Fruit fly (Drosophila melanogaster) whole organism, embryonic: ENCODE data around the gene Nos.

Experiments
- CG10147 ChIP-seq: fragments of 200-800 bp; sonication (Bioruptor generic); optimal IDR thresholded peaks from 2 replicates; lab custom pipeline; 2019; ENCODE audit warnings: missing biosample characterization, mild to moderate bottlenecking, missing genetic modification characterization, moderate library complexity
- CG10543 ChIP-seq: fragments of 200-800 bp; sonication (Bioruptor generic); optimal IDR thresholded peaks from 3 replicates; lab custom pipeline; 2017; ENCODE audit warnings: missing biosample characterization, mild to moderate bottlenecking, missing genetic modification characterization, moderate library complexity
- CG11504 ChIP-seq: fragments of 200-800 bp; sonication (Bioruptor generic); optimal IDR thresholded peaks from 3 replicates; lab custom pipeline; 2019; ENCODE audit warnings: missing biosample characterization, mild to moderate bottlenecking, missing genetic modification characterization, moderate library complexity
- CG12391 ChIP-seq: fragments of 200-800 bp; sonication (Bioruptor generic); optimal IDR thresholded peaks from 3 replicates; lab custom pipeline; 2018; ENCODE audit warnings: missing biosample characterization, mild to moderate bottlenecking, missing genetic modification characterization, moderate library complexity
- CG14014 ChIP-seq: fragments of 200-800 bp; sonication (Bioruptor generic); IDR thresholded peaks from 2 replicates; pipeline ENCODE4 v1.3.6; 2022; ENCODE audit warnings: missing biosample characterization, missing genetic modification characterization
- CG14050 ChIP-seq: fragments of 200-800 bp; sonication (Bioruptor generic); IDR thresholded peaks from 3 replicates; pipeline ENCODE4 v1.3.6; 2022; ENCODE audit warnings: missing biosample characterization, missing genetic modification characterization
- CG17359 ChIP-seq: fragments of 200-800 bp; sonication (Bioruptor generic); optimal IDR thresholded peaks from 3 replicates; lab custom pipeline; 2018; ENCODE audit warnings: missing biosample characterization, mild to moderate bottlenecking, missing genetic modification characterization, moderate library complexity
- CG17612 ChIP-seq: fragments of 200-800 bp; sonication (Bioruptor generic); IDR thresholded peaks from 2 replicates; pipeline ENCODE4 v1.3.6; 2022; ENCODE audit warnings: missing biosample characterization, missing genetic modification characterization
- CG1792 ChIP-seq: fragments of 200-800 bp; sonication (Bioruptor generic); optimal IDR thresholded peaks from 2 replicates; lab custom pipeline; 2016; ENCODE audit warnings: missing biosample characterization, missing genetic modification characterization
- CG18764 ChIP-seq: fragments of 200-800 bp; sonication (Bioruptor generic); optimal IDR thresholded peaks from 3 replicates; lab custom pipeline; 2016; ENCODE audit warnings: missing biosample characterization, missing genetic modification characterization
- CG31224 ChIP-seq: fragments of 200-800 bp; sonication (Bioruptor generic); IDR thresholded peaks from 2 replicates; pipeline ENCODE4 v1.3.6; 2022; ENCODE audit warnings: missing biosample characterization, missing genetic modification characterization
- CG4360 ChIP-seq: fragments of 200-800 bp; sonication (Bioruptor generic); IDR thresholded peaks from 2 replicates; pipeline ENCODE4 v1.3.6; 2022; ENCODE audit warnings: missing biosample characterization, missing genetic modification characterization
- CG4617 ChIP-seq: fragments of 200-800 bp; sonication (Bioruptor generic); optimal IDR thresholded peaks from 3 replicates; lab custom pipeline; 2016; ENCODE audit warnings: missing biosample characterization, missing genetic modification characterization, borderline replicate concordance
- CG5180 ChIP-seq: fragments of 200-800 bp; sonication (Bioruptor generic); optimal IDR thresholded peaks from 3 replicates; lab custom pipeline; 2017; ENCODE audit warnings: missing biosample characterization, missing genetic modification characterization, mild to moderate bottlenecking, moderate library complexity, missing genetic modification reagents
- CG8290 ChIP-seq, 3 experiments: fragments of 200-800 bp; sonication (Bioruptor generic); optimal IDR thresholded peaks; 2 replicates each; lab custom pipeline; 2016 to 2019; ENCODE audit warnings: missing biosample characterization in 3 of 3, missing genetic modification characterization in 3 of 3, mild to moderate bottlenecking in 2 of 3, moderate library complexity in 1 of 3
- CG9932 ChIP-seq: fragments of 200-800 bp; sonication (Bioruptor generic); IDR thresholded peaks from 2 replicates; pipeline ENCODE4 v1.3.6; 2022; ENCODE audit warnings: missing biosample characterization, missing genetic modification characterization
- Ets65A ChIP-seq: fragments of 200-800 bp; sonication (Bioruptor generic); peaks from one replicate; lab custom pipeline; 2016; ENCODE audit warnings: missing biosample characterization, missing genetic modification characterization
- Fer1 ChIP-seq: fragments of 200-800 bp; sonication (Bioruptor generic); optimal IDR thresholded peaks from 2 replicates; lab custom pipeline; 2017; ENCODE audit warnings: missing biosample characterization, mild to moderate bottlenecking, missing genetic modification characterization
- Gug ChIP-seq: fragments of 200-800 bp; sonication (Bioruptor generic); IDR thresholded peaks from 4 replicates; pipeline ENCODE4 v1.3.6; 2022; ENCODE audit warnings: missing biosample characterization, missing genetic modification characterization
- HmgZ ChIP-seq: fragments of 200-800 bp; sonication (Bioruptor generic); optimal IDR thresholded peaks from 2 replicates; lab custom pipeline; 2018; ENCODE audit warnings: missing biosample characterization, mild to moderate bottlenecking, missing genetic modification characterization
- Hmr ChIP-seq: fragments of 200-800 bp; sonication (Bioruptor generic); optimal IDR thresholded peaks from 3 replicates; lab custom pipeline; 2017; ENCODE audit warnings: mild to moderate bottlenecking, missing biosample characterization, missing genetic modification reagents, missing genetic modification characterization
- Hsf ChIP-seq: fragments of 200-800 bp; sonication (Bioruptor generic); optimal IDR thresholded peaks from 3 replicates; lab custom pipeline; 2016; ENCODE audit warnings: missing biosample characterization, missing genetic modification characterization
- Lhr ChIP-seq: fragments of 200-800 bp; sonication (Bioruptor generic); optimal IDR thresholded peaks from 3 replicates; lab custom pipeline; 2017; ENCODE audit warnings: mild to moderate bottlenecking, missing biosample characterization, missing genetic modification reagents, missing genetic modification characterization
- Meics ChIP-seq: fragments of 200-800 bp; sonication (Bioruptor generic); optimal IDR thresholded peaks from 2 replicates; lab custom pipeline; 2017; ENCODE audit warnings: missing biosample characterization, mild to moderate bottlenecking, missing genetic modification characterization
- Mrtf ChIP-seq: fragments of 200-800 bp; sonication (Bioruptor generic); IDR thresholded peaks from 3 replicates; pipeline ENCODE4 v1.3.6; 2022; ENCODE audit warnings: missing biosample characterization, missing genetic modification characterization
- Myb ChIP-seq: fragments of 200-800 bp; sonication (Bioruptor generic); optimal IDR thresholded peaks from 2 replicates; lab custom pipeline; 2016; ENCODE audit warnings: missing biosample characterization, missing genetic modification characterization
- Spps ChIP-seq: fragments of 200-800 bp; sonication (Bioruptor generic); optimal IDR thresholded peaks from 2 replicates; lab custom pipeline; 2018; ENCODE audit warnings: missing biosample characterization, mild to moderate bottlenecking, missing genetic modification characterization
- Sry-δ ChIP-seq: fragments of 200-800 bp; sonication (Bioruptor generic); optimal IDR thresholded peaks from 2 replicates; lab custom pipeline; 2016; ENCODE audit warnings: missing biosample characterization, missing genetic modification characterization
- cg ChIP-seq: fragments of 200-800 bp; sonication (Bioruptor generic); optimal IDR thresholded peaks from 3 replicates; lab custom pipeline; 2019; ENCODE audit warnings: missing biosample characterization, mild to moderate bottlenecking, missing genetic modification characterization, moderate library complexity
- ci ChIP-seq: fragments of 200-800 bp; sonication (Bioruptor generic); IDR thresholded peaks from 3 replicates; pipeline ENCODE4 v1.3.6; 2022; ENCODE audit warnings: missing biosample characterization, missing genetic modification characterization
- dan ChIP-seq: fragments of 200-800 bp; sonication (Bioruptor generic); IDR thresholded peaks from 2 replicates; pipeline ENCODE4 v1.3.6; 2022; ENCODE audit warnings: missing biosample characterization, missing genetic modification characterization
- danr ChIP-seq: fragments of 200-800 bp; sonication (Bioruptor generic); IDR thresholded peaks from 2 replicates; pipeline ENCODE4 v1.3.6; 2022; ENCODE audit warnings: missing biosample characterization, missing genetic modification characterization
- en ChIP-seq: fragments of 200-800 bp; sonication (Bioruptor generic); optimal IDR thresholded peaks from 2 replicates; lab custom pipeline; 2016; ENCODE audit warnings: missing biosample characterization, missing genetic modification characterization
- hbn ChIP-seq: fragments of 200-800 bp; sonication (Bioruptor generic); IDR thresholded peaks from 2 replicates; pipeline ENCODE4 v1.3.6; 2022; ENCODE audit warnings: missing biosample characterization, missing genetic modification characterization; ENCODE audit not compliant: partially characterized antibody
- jumu ChIP-seq: fragments of 200-800 bp; sonication (Bioruptor generic); optimal IDR thresholded peaks from 3 replicates; lab custom pipeline; 2016; ENCODE audit warnings: missing biosample characterization, missing genetic modification characterization
- lbe ChIP-seq: fragments of 200-800 bp; sonication (Bioruptor generic); optimal IDR thresholded peaks from 2 replicates; lab custom pipeline; 2016; ENCODE audit warnings: missing biosample characterization, mild to moderate bottlenecking, missing genetic modification characterization
- lola ChIP-seq, 3 experiments: fragments of >200 bp in 2 of 3; fragments of 200-800 bp in 1 of 3; sonication (Bioruptor generic) in 1 of 3; optimal IDR thresholded peaks; 2 replicates each; lab custom pipeline; 2017 to 2019; ENCODE audit warnings: missing biosample characterization in 3 of 3, missing genetic modification characterization in 3 of 3, mild to moderate bottlenecking in 1 of 3, moderate library complexity in 1 of 3
- pan ChIP-seq, 4 experiments: fragments of >200 bp in 3 of 4; fragments of 200-800 bp in 1 of 4; sonication (Bioruptor generic) in 1 of 4; optimal IDR thresholded peaks in 3 of 4; IDR thresholded peaks in 1 of 4; 2 replicates each; pipeline versions ENCODE4 v1.3.6 to Lab custom; 2017 to 2022; ENCODE audit warnings: missing biosample characterization in 2 of 4, missing genetic modification characterization in 2 of 4, mixed read lengths in 1 of 4
- scrt ChIP-seq: fragments of 200-800 bp; sonication (Bioruptor generic); optimal IDR thresholded peaks from 2 replicates; lab custom pipeline; 2018; ENCODE audit warnings: missing biosample characterization, mild to moderate bottlenecking, missing genetic modification characterization, moderate library complexity
- sd ChIP-seq: fragments of 200-800 bp; sonication (Bioruptor generic); optimal IDR thresholded peaks from 3 replicates; lab custom pipeline; 2018; ENCODE audit warnings: missing biosample characterization, mild to moderate bottlenecking, missing genetic modification characterization, moderate library complexity
- stwl ChIP-seq: fragments of 200-800 bp; sonication (Bioruptor generic); optimal IDR thresholded peaks from 3 replicates; lab custom pipeline; 2018; ENCODE audit warnings: missing biosample characterization, mild to moderate bottlenecking, missing genetic modification characterization, moderate library complexity
- tin ChIP-seq: fragments of 200-800 bp; sonication (Bioruptor generic); optimal IDR thresholded peaks from 3 replicates; lab custom pipeline; 2016; ENCODE audit warnings: missing biosample characterization, missing genetic modification characterization
- tll ChIP-seq, 2 experiments: fragments of 200-800 bp in 1 of 2; fragments of >200 bp in 1 of 2; sonication (Bioruptor generic) in 1 of 2; optimal IDR thresholded peaks; 2 replicates each; lab custom pipeline; 2017 to 2019; ENCODE audit warnings: missing biosample characterization in 2 of 2, missing genetic modification characterization in 2 of 2, mild to moderate bottlenecking in 1 of 2, moderate library complexity in 1 of 2
- vvl ChIP-seq: fragments of 200-800 bp; sonication (Bioruptor generic); IDR thresholded peaks from 2 replicates; pipeline ENCODE4 v1.3.6; 2022; ENCODE audit warnings: missing biosample characterization, missing genetic modification characterization
- z ChIP-seq: fragments of 200-800 bp; sonication (Bioruptor generic); IDR thresholded peaks from 3 replicates; pipeline ENCODE4 v1.3.6; 2022; ENCODE audit warnings: missing biosample characterization, missing genetic modification characterization
- zfh2 ChIP-seq: fragments of 200-800 bp; sonication (Bioruptor generic); optimal IDR thresholded peaks from 2 replicates; lab custom pipeline; 2016; ENCODE audit warnings: missing biosample characterization, missing genetic modification characterization

Nos gene

dm6 chr2L:10842326-10842725 is 5.0 kb upstream of the Nos start, which contains the start of gene CG6700 (continued):
- peak; percentile 95 for TF ChIP-seq sd
- TF ChIP-seq CG17612 (GFP tag; lab: Robert Waterston, UW) = no peak
- TF ChIP-seq Sry-δ (GFP tag; lab: Kevin White, UChicago) = peak; percentile 33
- TF ChIP-seq scrt (GFP tag; lab: Kevin White, UChicago) = peak; percentile 21
- TF ChIP-seq CG10147 (GFP tag; lab: Kevin White, UChicago) = no peak
- peak; percentile 88 for TF ChIP-seq cg (GFP tag; lab: Kevin White, UChicago)
- no peak for TF ChIP-seq lbe
- no peak for TF ChIP-seq tin
- TF ChIP-seq HmgZ (tag; lab: Kevin White, UChicago) = peak; percentile 30
- TF ChIP-seq danr (GFP tag; lab: Robert Waterston, UW) = no peak
- no peak for TF ChIP-seq pan (optimal IDR thresholded peaks at IDR 0.05; lab: Kevin White, UChicago)
- TF ChIP-seq pan (GFP tag; optimal IDR thresholded peaks at IDR 0.05 in 1 of 2, IDR thresholded peaks at IDR 0.05 in 1 of 2) = no peak
- TF ChIP-seq CG4617 (GFP tag; lab: Kevin White, UChicago) = peak; percentile 69
- no peak for TF ChIP-seq Gug
- no peak for TF ChIP-seq en (GFP tag; lab: Kevin White, UChicago)
- no peak for TF ChIP-seq ci (GFP tag; lab: Robert Waterston, UW)
- TF ChIP-seq Myb (GFP tag; lab: Kevin White, UChicago) = peak; percentile 11

- TF ChIP-seq CG4360 (GFP tag; lab: Robert Waterston, UW) = peak; percentile 93
- TF ChIP-seq jumu (GFP tag; lab: Kevin White, UChicago) = no peak
These were observed 4.3 kb upstream of the Nos start for dm6 chr2L:10841619-10842018.

dm6 chr2L:10831590-10831989 is 5.7 kb downstream of the Nos start:
- TF ChIP-seq Hsf (GFP tag; lab: Kevin White, UChicago) (no peak), Ets65A (peak; percentile 79), stwl (tag; lab: Kevin White, UChicago) (no peak)

- TF ChIP-seq CG11504 (no peak), tll (GFP tag; optimal IDR thresholded peaks at IDR 0.05; lab: Kevin White, UChicago) (no peak), Spps (tag; lab: Kevin White, UChicago) (no peak), z (no peak), CG14014 (no peak), CG31224 (no peak), CG5180 (GFP tag; lab: Kevin White, UChicago) (peak; percentile 38), CG9932 (no peak), CG1792 (no peak), vvl (0 out of 2 replicates have a peak, but pooled peaks have one; percentile 36), CG17359 (no peak), Fer1 (GFP tag; lab: Kevin White, UChicago) (no peak), Meics (GFP tag; lab: Kevin White, UChicago) (peak; percentile 49), Mrtf (GFP tag; lab: Robert Waterston, UW) (no peak), CG8290 (GFP tag; optimal IDR thresholded peaks at IDR 0.05; lab: Kevin White, UChicago) (no peak), CG8290 (tag; optimal IDR thresholded peaks at IDR 0.05; lab: Kevin White, UChicago) (no peak), Hmr (GFP tag; lab: Kevin White, UChicago) (peak; percentile 51), hbn (GFP tag; lab: Robert Waterston, UW) (no peak), CG14050 (GFP tag; lab: Robert Waterston, UW) (no peak), CG10543 (GFP tag; lab: Kevin White, UChicago) (peak; percentile 20), CG12391 (tag; lab: Kevin White, UChicago) (no peak), Lhr (no peak), CG18764 (no peak), en (GFP tag; lab: Kevin White, UChicago) (no peak), dan (GFP tag; lab: Robert Waterston, UW) (no peak), zfh2 (no peak), lola (GFP tag; optimal IDR thresholded peaks at IDR 0.05; lab: Kevin White, UChicago) (no peak)
These were observed 14.7 kb downstream of the Nos start for dm6 chr2L:10822620-10823019.
